Worm (Caenorhabditis elegans) whole organism, late embryonic: Measurements from ENCODE around the gene M176.10.

Experiments
- C08G9.2 ChIP-seq: sonication (generic microtip); optimal IDR thresholded peaks from 2 replicates; lab custom pipeline; 2016; ENCODE audit warnings: mild to moderate bottlenecking, missing genetic modification characterization, moderate library complexity, missing compliant biosample characterization
- C38D4.7 ChIP-seq: fragments of 200-800 bp; sonication (Bioruptor generic); optimal IDR thresholded peaks from 2 replicates; lab custom pipeline; 2018; ENCODE audit warnings: mild to moderate bottlenecking, missing genetic modification characterization, moderate library complexity, missing compliant biosample characterization
- F13H6.1 ChIP-seq: sonication (generic microtip); optimal IDR thresholded peaks from 2 replicates; lab custom pipeline; 2016; ENCODE audit warnings: missing genetic modification characterization, missing compliant biosample characterization
- K02D7.2 ChIP-seq: sonication (generic microtip); optimal IDR thresholded peaks from 2 replicates; lab custom pipeline; 2017; ENCODE audit warnings: mild to moderate bottlenecking, missing genetic modification characterization, missing compliant biosample characterization
- T23F11.4 ChIP-seq: fragments of 200-800 bp; sonication (Bioruptor generic); optimal IDR thresholded peaks from 2 replicates; lab custom pipeline; 2018; ENCODE audit warnings: mild to moderate bottlenecking, missing genetic modification characterization, missing compliant biosample characterization
- Y22D7AL.16 ChIP-seq: sonication (generic microtip); optimal IDR thresholded peaks from 2 replicates; lab custom pipeline; 2016; ENCODE audit warnings: missing genetic modification characterization, missing compliant biosample characterization
- ahr-1 ChIP-seq: sonication (generic microtip); optimal IDR thresholded peaks from 2 replicates; lab custom pipeline; 2016; ENCODE audit warnings: missing genetic modification characterization, missing compliant biosample characterization
- ama-1 ChIP-seq: fragments of 150-350 bp; optimal IDR thresholded peaks from 2 replicates; lab custom pipeline; 2014
- ceh-18 ChIP-seq: sonication (generic microtip); optimal IDR thresholded peaks from 2 replicates; lab custom pipeline; 2016; ENCODE audit warnings: missing genetic modification characterization, missing compliant biosample characterization
- ceh-19 ChIP-seq: fragments of 200-800 bp; sonication (Bioruptor generic); optimal IDR thresholded peaks from 2 replicates; lab custom pipeline; 2018; ENCODE audit warnings: mild to moderate bottlenecking, missing genetic modification characterization, missing compliant biosample characterization
- ceh-2 ChIP-seq: sonication (generic microtip); optimal IDR thresholded peaks from 2 replicates; lab custom pipeline; 2016; ENCODE audit warnings: missing genotype, missing genetic modification characterization, missing compliant biosample characterization
- ceh-22 ChIP-seq: sonication (generic microtip); optimal IDR thresholded peaks from 2 replicates; lab custom pipeline; 2017; ENCODE audit warnings: missing biosample characterization, missing genetic modification characterization
- ceh-45 ChIP-seq: fragments of 200-800 bp; sonication (Bioruptor generic); IDR thresholded peaks from 2 replicates; pipeline ENCODE4 v1.3.6; 2022; ENCODE audit warnings: missing genetic modification reagents, missing genetic modification characterization, missing compliant biosample characterization
- ceh-6 ChIP-seq: fragments of 200-800 bp; sonication (Bioruptor generic); optimal IDR thresholded peaks from 2 replicates; lab custom pipeline; 2018; ENCODE audit warnings: mild to moderate bottlenecking, missing genetic modification characterization, missing compliant biosample characterization
- dve-1 ChIP-seq: sonication (generic microtip); optimal IDR thresholded peaks from 2 replicates; lab custom pipeline; 2017; ENCODE audit warnings: antibody characterized with exemption, mild to moderate bottlenecking, missing genetic modification characterization, missing compliant biosample characterization
- elt-2 ChIP-seq: sonication (generic microtip); optimal IDR thresholded peaks from 2 replicates; lab custom pipeline; 2016; ENCODE audit warnings: missing genetic modification reagents, missing genetic modification characterization, missing compliant biosample characterization
- elt-4 ChIP-seq: sonication (generic microtip); optimal IDR thresholded peaks from 2 replicates; lab custom pipeline; 2016; ENCODE audit warnings: missing genetic modification characterization, missing compliant biosample characterization
- ets-4 ChIP-seq: sonication (generic microtip); optimal IDR thresholded peaks from 2 replicates; lab custom pipeline; 2016; ENCODE audit warnings: missing genetic modification characterization, missing compliant biosample characterization
- fkh-10 ChIP-seq: fragments of 150-350 bp; optimal IDR thresholded peaks from 2 replicates; lab custom pipeline; 2014; ENCODE audit warnings: missing biosample characterization, missing genetic modification reagents, missing genetic modification characterization
- fkh-6 ChIP-seq: sonication (generic microtip); optimal IDR thresholded peaks from 2 replicates; lab custom pipeline; 2016; ENCODE audit warnings: missing genetic modification characterization, missing compliant biosample characterization
- gmeb-2 ChIP-seq: sonication (generic microtip); optimal IDR thresholded peaks from 2 replicates; lab custom pipeline; 2016; ENCODE audit warnings: missing genetic modification characterization, inconsistent platforms, missing compliant biosample characterization
- hlh-13 ChIP-seq: fragments of 200-800 bp; sonication (Bioruptor generic); optimal IDR thresholded peaks from 2 replicates; lab custom pipeline; 2018; ENCODE audit warnings: mild to moderate bottlenecking, missing genetic modification characterization, missing compliant biosample characterization
- hlh-15 ChIP-seq: sonication (generic microtip); optimal IDR thresholded peaks from 2 replicates; lab custom pipeline; 2016; ENCODE audit warnings: missing genetic modification characterization, missing compliant biosample characterization
- hlh-30 ChIP-seq: sonication (generic microtip); optimal IDR thresholded peaks from 2 replicates; lab custom pipeline; 2017; ENCODE audit warnings: antibody characterized with exemption, missing genetic modification characterization, missing compliant biosample characterization; ENCODE audit not compliant: insufficient read depth
- hlh-6 ChIP-seq: sonication (generic microtip); optimal IDR thresholded peaks from 2 replicates; lab custom pipeline; 2016; ENCODE audit warnings: missing genotype, missing genetic modification characterization, missing compliant biosample characterization
- lim-6 ChIP-seq: sonication (generic microtip); optimal IDR thresholded peaks from 2 replicates; lab custom pipeline; 2016; ENCODE audit warnings: missing genetic modification characterization, missing compliant biosample characterization
- madf-2 ChIP-seq: sonication (generic microtip); optimal IDR thresholded peaks from 2 replicates; lab custom pipeline; 2017; ENCODE audit warnings: missing genetic modification characterization, missing compliant biosample characterization
- mec-3 ChIP-seq: sonication (generic microtip); optimal IDR thresholded peaks from 2 replicates; lab custom pipeline; 2016; ENCODE audit warnings: borderline replicate concordance, missing genetic modification characterization, missing compliant biosample characterization
- nfya-1 ChIP-seq: sonication (generic microtip); optimal IDR thresholded peaks from 2 replicates; lab custom pipeline; 2017; ENCODE audit warnings: missing genetic modification characterization, mild to moderate bottlenecking, missing compliant biosample characterization, antibody characterized with exemption, moderate library complexity
- nhr-11 ChIP-seq: fragments of 150-350 bp; optimal IDR thresholded peaks from 2 replicates; lab custom pipeline; 2014; ENCODE audit warnings: missing biosample characterization, missing genetic modification characterization
- nhr-232 ChIP-seq: sonication (generic microtip); optimal IDR thresholded peaks from 2 replicates; lab custom pipeline; 2016; ENCODE audit warnings: missing genetic modification characterization, missing compliant biosample characterization
- pag-3 ChIP-seq: sonication (generic microtip); optimal IDR thresholded peaks from 2 replicates; lab custom pipeline; 2016; ENCODE audit warnings: missing compliant biosample characterization, missing genetic modification characterization, borderline replicate concordance
- pat-9 ChIP-seq: fragments of 200-800 bp; sonication (Bioruptor generic); optimal IDR thresholded peaks from 2 replicates; lab custom pipeline; 2018; ENCODE audit warnings: mild to moderate bottlenecking, missing genetic modification characterization, moderate library complexity, missing compliant biosample characterization
- pax-1 ChIP-seq: fragments of 150-350 bp; optimal IDR thresholded peaks from 2 replicates; lab custom pipeline; 2014; ENCODE audit warnings: missing biosample characterization, missing genetic modification characterization
- pha-2 ChIP-seq: sonication (generic microtip); optimal IDR thresholded peaks from 2 replicates; lab custom pipeline; 2017; ENCODE audit warnings: mild to moderate bottlenecking, missing genetic modification characterization, missing compliant biosample characterization
- pqm-1 ChIP-seq: sonication (generic microtip); optimal IDR thresholded peaks from 2 replicates; lab custom pipeline; 2016; ENCODE audit warnings: missing genetic modification characterization, missing compliant biosample characterization
- pros-1 ChIP-seq: fragments of 150-350 bp; optimal IDR thresholded peaks from 2 replicates; lab custom pipeline; 2014; ENCODE audit warnings: missing biosample characterization, missing genetic modification reagents, missing genetic modification characterization
- ref-2 ChIP-seq: sonication (generic microtip); optimal IDR thresholded peaks from 2 replicates; lab custom pipeline; 2016; ENCODE audit warnings: missing genetic modification characterization, missing compliant biosample characterization
- sdc-2 ChIP-seq: sonication (generic microtip); optimal IDR thresholded peaks from 2 replicates; lab custom pipeline; 2016; ENCODE audit warnings: missing genotype, missing genetic modification characterization, missing compliant biosample characterization
- sox-2 ChIP-seq: fragments of 200-800 bp; sonication (Bioruptor generic); IDR thresholded peaks from 2 replicates; pipeline ENCODE4 v1.3.6; 2022; ENCODE audit warnings: missing genetic modification reagents, missing genetic modification characterization, missing compliant biosample characterization
- tbx-7 ChIP-seq: sonication (generic microtip); optimal IDR thresholded peaks from 2 replicates; lab custom pipeline; 2016; ENCODE audit warnings: missing genotype, missing genetic modification characterization, missing compliant biosample characterization
- unc-55 ChIP-seq: sonication (generic microtip); optimal IDR thresholded peaks from 2 replicates; lab custom pipeline; 2017; ENCODE audit warnings: missing biosample characterization, missing genetic modification reagents, missing genetic modification characterization
- unc-86 ChIP-seq: sonication (generic microtip); optimal IDR thresholded peaks from 2 replicates; lab custom pipeline; 2016; ENCODE audit warnings: missing genetic modification characterization, missing compliant biosample characterization

M176.10 gene

ce11 chrII:9431119-9431518 lies 5.1 kb upstream of the M176.10 start:
- TF ChIP-seq ceh-45 (GFP tag; lab: Robert Waterston, UW), result no peak
- no peak for TF ChIP-seq fkh-10 (GFP tag; lab: Kevin White, UChicago)
- TF ChIP-seq C38D4.7 (GFP tag; lab: Kevin White, UChicago), result no peak
- TF ChIP-seq pros-1, result no peak
- no peak for TF ChIP-seq hlh-15 (tag; lab: Kevin White, UChicago)
- no peak for TF ChIP-seq ceh-18 (tag; lab: Kevin White, UChicago)
- no peak for TF ChIP-seq elt-4

ce11 chrII:9427644-9428043 lies 1.7 kb upstream of the M176.10 start, which contains the start of gene M176.5:
Gene M176.5, minus strand, starts transcription at chrII:9427744.
- TF ChIP-seq sdc-2 (tag; lab: Kevin White, UChicago) (no peak), hlh-30 (tag; lab: Kevin White, UChicago) (no peak), ref-2 (tag; lab: Kevin White, UChicago) (no peak), elt-2 (tag; lab: Kevin White, UChicago) (no peak), ceh-18 (tag; lab: Kevin White, UChicago) (no peak), hlh-13 (GFP tag; lab: Kevin White, UChicago) (no peak), pat-9 (no peak), K02D7.2 (tag; lab: Kevin White, UChicago) (no peak), hlh-15 (tag; lab: Kevin White, UChicago) (no peak), unc-86 (no peak), ceh-19 (GFP tag; lab: Kevin White, UChicago) (no peak), elt-4 (no peak), ceh-2 (no peak), pax-1 (tag; lab: Kevin White, UChicago) (no peak), Y22D7AL.16 (no peak), nhr-11 (no peak)

ce11 chrII:9421969-9422368 lies 4.0 kb downstream of the M176.10 start, which contains the start of gene M176.11:
Gene M176.11, plus strand, starts transcription at chrII:9422269.
- TF ChIP-seq ceh-6 (GFP tag; lab: Kevin White, UChicago) (no peak), ets-4 (no peak), hlh-6 (tag; lab: Kevin White, UChicago) (no peak), T23F11.4 (no peak), pha-2 (no peak), gmeb-2 (tag; lab: Kevin White, UChicago) (no peak), tbx-7 (tag; lab: Kevin White, UChicago) (no peak), C08G9.2 (tag; lab: Kevin White, UChicago) (no peak), ceh-45 (GFP tag; lab: Robert Waterston, UW) (no peak), F13H6.1 (no peak), mec-3 (tag; lab: Kevin White, UChicago) (no peak), ahr-1 (tag; lab: Kevin White, UChicago) (no peak), fkh-6 (no peak), unc-55 (GFP tag; lab: Kevin White, UChicago) (no peak), madf-2 (tag; lab: Kevin White, UChicago) (no peak), pag-3 (tag; lab: Kevin White, UChicago) (no peak), pqm-1 (tag; lab: Kevin White, UChicago) (no peak), hlh-13 (GFP tag; lab: Kevin White, UChicago) (no peak)

ce11 chrII:9418843-9419532 lies 7.0 kb downstream of the M176.10 start:
- TF ChIP-seq ceh-6 (GFP tag; lab: Kevin White, UChicago) (no peak), mec-3 (tag; lab: Kevin White, UChicago) (no peak), F13H6.1 (no peak), ama-1 (lab: Kevin White, UChicago) (no peak), ref-2 (tag; lab: Kevin White, UChicago) (no peak), nfya-1 (tag; lab: Kevin White, UChicago) (no peak), lim-6 (tag; lab: Kevin White, UChicago) (no peak), dve-1 (tag; lab: Kevin White, UChicago) (no peak), Y22D7AL.16 (no peak), pha-2 (no peak), hlh-13 (GFP tag; lab: Kevin White, UChicago) (no peak), sox-2 (GFP tag; lab: Robert Waterston, UW) (no peak), ets-4 (no peak), nhr-232 (tag; lab: Kevin White, UChicago) (no peak), ceh-22 (tag; lab: Kevin White, UChicago) (no peak)
